Worm (Caenorhabditis elegans): Measurements from ENCODE around the gene ergi-2.

ce11 chrX:15008697-15009096 lies 1.6 kb upstream of the ergi-2 start:
- TF ChIP-seq efl-1 (optimal IDR thresholded peaks at IDR 0.05) = no peak
- TF ChIP-seq efl-1 (GFP tag; optimal IDR thresholded peaks at IDR 0.05 in 1 of 2) = no peak
- no peak for TF ChIP-seq hlh-4 (tag; optimal IDR thresholded peaks at IDR 0.05)
- no peak for TF ChIP-seq nhr-77 (tag; optimal IDR thresholded peaks at IDR 0.05)
- no peak for TF ChIP-seq F16B12.6 (tag; optimal IDR thresholded peaks at IDR 0.05)
- no peak for TF ChIP-seq ceh-90 (tag; optimal IDR thresholded peaks at IDR 0.05)
- no peak for TF ChIP-seq nhr-28 (tag; optimal IDR thresholded peaks at IDR 0.05)
- TF ChIP-seq ztf-4 (tag; optimal IDR thresholded peaks at IDR 0.05) = no peak
- TF ChIP-seq mdl-1 (tag; optimal IDR thresholded peaks at IDR 0.05) = no peak
- no peak for TF ChIP-seq fkh-10 (GFP tag; optimal IDR thresholded peaks at IDR 0.05)
- TF ChIP-seq fkh-4 (tag; optimal IDR thresholded peaks at IDR 0.05; ENCODE audit: borderline replicate concordance) = no peak
